Fruit fly (Drosophila melanogaster): ENCODE results near the gene snsl.

DNA sequence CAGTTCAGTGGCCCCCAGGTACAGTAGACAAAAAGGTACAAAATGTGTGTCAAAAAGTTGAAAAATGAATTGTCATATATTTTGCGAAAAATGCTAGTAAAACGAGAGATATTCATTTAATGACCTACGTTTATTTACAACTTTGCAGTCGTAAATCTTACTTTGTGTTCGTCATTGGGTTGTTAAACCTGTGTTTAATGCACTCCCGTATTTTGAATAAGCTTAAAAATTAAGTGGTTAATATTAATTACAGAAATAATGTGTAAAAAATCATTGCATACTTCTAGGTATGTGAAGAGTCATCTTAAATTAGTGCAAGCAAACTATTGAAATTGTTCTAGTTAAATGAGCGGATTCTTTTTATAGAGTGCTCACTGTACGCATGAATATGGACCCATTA is 18.0 kb downstream of the snsl start:
- TF ChIP-seq psq (optimal IDR thresholded peaks at IDR 0.05) (no peak), Dll (optimal IDR thresholded peaks at IDR 0.05) (no peak)

All from whole organism.